Fruit fly (Drosophila melanogaster): ENCODE results near the gene Ipp.

DNA sequence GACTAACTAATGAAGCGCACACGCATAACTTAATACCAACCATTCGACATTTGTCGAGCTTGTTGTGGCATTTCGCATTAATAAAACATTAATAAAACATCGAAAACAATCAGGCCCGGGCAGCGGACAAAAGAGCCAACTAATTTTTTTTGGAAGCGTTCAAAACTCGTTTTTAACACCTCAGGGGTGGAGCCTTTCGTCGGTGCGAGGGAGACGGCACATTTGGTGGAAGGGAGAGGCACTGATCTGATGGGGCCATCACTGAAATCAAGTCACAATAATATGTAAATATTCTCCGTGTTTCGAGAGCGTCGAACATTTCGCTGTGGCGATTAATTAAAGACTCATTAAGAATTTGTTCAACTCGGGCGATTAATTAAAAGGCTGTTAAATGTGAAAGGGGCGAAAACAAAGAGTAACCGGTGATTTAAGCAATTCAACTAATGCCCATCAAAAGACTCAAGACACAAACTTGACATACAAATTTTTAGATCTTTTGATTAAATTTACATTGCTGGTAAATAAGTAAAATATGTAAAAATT lies 1.7 kb upstream of the Ipp start:
- TF ChIP-seq CG8159 (tag; optimal IDR thresholded peaks at IDR 0.05) (no peak), CG4496 (GFP tag; IDR thresholded peaks at IDR 0.05) (no peak), Pif1A (GFP tag; optimal IDR thresholded peaks at IDR 0.05) (no peak)

All from whole organism, pupa.